Fruit fly (Drosophila melanogaster) S2 (cell line): ENCODE data around the gene Rab26.

ENCODE experiments used
- CG8478 ChIP-seq: fragments of >200 bp; optimal IDR thresholded peaks from 2 replicates; lab custom pipeline; 2018
- CTCF ChIP-seq, 2 experiments: fragments of >200 bp; optimal IDR thresholded peaks; 2 replicates each; lab custom pipeline; 2018

dm6 chr3L:21321807-21322503 lies 3.4 kb downstream of the Rab26 start:
- TF ChIP-seq CG8478 (lab: Kevin White, UChicago) (no peak), CTCF (optimal IDR thresholded peaks at IDR 0.05; lab: Kevin White, UChicago) (no peak)
